Worm (Caenorhabditis elegans) whole organism, L4/young adult: ENCODE data around the gene osm-12.

Experiments used
- W03F9.2 ChIP-seq: fragments of 150-350 bp; optimal IDR thresholded peaks from 2 replicates; lab custom pipeline; 2014; ENCODE audit warnings: missing biosample characterization, missing genetic modification characterization
- dao-5 ChIP-seq: sonication (generic microtip); optimal IDR thresholded peaks from 2 replicates; lab custom pipeline; 2016; ENCODE audit warnings: missing genotype, missing genetic modification characterization, moderate library complexity, missing compliant biosample characterization
- him-1 ChIP-seq: sonication (generic microtip); optimal IDR thresholded peaks from 2 replicates; lab custom pipeline; 2016; ENCODE audit warnings: missing genotype, missing genetic modification reagents, missing genetic modification characterization, missing compliant biosample characterization

ce11 chrIII:12220820-12221219, 18.5 kb upstream of the osm-12 start:
- no peak for TF ChIP-seq dao-5
- TF ChIP-seq him-1 (tag; lab: Kevin White, UChicago): no peak
- TF ChIP-seq W03F9.2: no peak
